Worm (Caenorhabditis elegans) whole organism, L4 larva: ENCODE results near the gene Y55B1AR.4.

Experiments used
- F26F4.8 ChIP-seq: fragments of 200-800 bp; sonication (Bioruptor generic); conservative IDR thresholded peaks from 2 replicates; pipeline ENCODE4 v1.3.6; 2022; ENCODE audit warnings: missing genetic modification characterization, missing compliant biosample characterization
- F37D6.2 ChIP-seq: sonication (generic microtip); optimal IDR thresholded peaks from 2 replicates; lab custom pipeline; 2016; ENCODE audit warnings: mild to moderate bottlenecking, missing genetic modification characterization, missing compliant biosample characterization
- F49E8.2 ChIP-seq: sonication (generic microtip); optimal IDR thresholded peaks from 2 replicates; lab custom pipeline; 2016; ENCODE audit warnings: missing compliant biosample characterization, mild to moderate bottlenecking, missing genetic modification characterization, borderline replicate concordance
- T26A8.4 ChIP-seq: fragments of 200-800 bp; sonication (Bioruptor generic); IDR thresholded peaks from 2 replicates; pipeline ENCODE4 v1.3.6; 2022; ENCODE audit warnings: missing genetic modification characterization, missing compliant biosample characterization
- Y105C5A.15 ChIP-seq: fragments of 200-800 bp; sonication (Bioruptor generic); IDR thresholded peaks from 2 replicates; pipeline ENCODE4 v1.3.6; 2022; ENCODE audit warnings: missing genetic modification characterization, missing compliant biosample characterization
- Y5F2A.4 ChIP-seq: fragments of 200-800 bp; sonication (Bioruptor generic); optimal IDR thresholded peaks from 2 replicates; lab custom pipeline; 2018; ENCODE audit warnings: mild to moderate bottlenecking, missing genetic modification characterization, missing compliant biosample characterization
- Y75B8A.6 ChIP-seq: fragments of 200-800 bp; sonication (Bioruptor generic); IDR thresholded peaks from 2 replicates; pipeline ENCODE4 v1.3.6; 2022; ENCODE audit warnings: missing genetic modification reagents, missing genetic modification characterization, missing compliant biosample characterization
- aha-1 ChIP-seq: fragments of 150-350 bp; peaks from one replicate; lab custom pipeline; 2014; ENCODE audit warnings: missing biosample characterization, missing genetic modification characterization
- ama-1 ChIP-seq: fragments of 150-350 bp; optimal IDR thresholded peaks from 2 replicates; lab custom pipeline; 2014; ENCODE audit warnings: inconsistent platforms, mixed read lengths
- ceh-44 ChIP-seq: fragments of 200-800 bp; sonication (Bioruptor generic); IDR thresholded peaks from 2 replicates; pipeline ENCODE4 v1.3.6; 2022; ENCODE audit warnings: missing genetic modification reagents, missing genetic modification characterization, missing compliant biosample characterization
- ceh-62 ChIP-seq: sonication (generic microtip); optimal IDR thresholded peaks from 2 replicates; lab custom pipeline; 2017; ENCODE audit warnings: missing biosample characterization, missing genetic modification characterization
- ces-1 ChIP-seq: fragments of 150-350 bp; sonication (generic microtip); optimal IDR thresholded peaks from 4 replicates; lab custom pipeline; 2014; ENCODE audit warnings: missing biosample characterization, missing genetic modification reagents, missing genetic modification characterization
- ctbp-1 ChIP-seq: fragments of 200-800 bp; sonication (Bioruptor generic); IDR thresholded peaks from 2 replicates; pipeline ENCODE4 v1.3.6; 2022; ENCODE audit warnings: missing genetic modification reagents, missing genetic modification characterization, missing compliant biosample characterization
- daf-12 ChIP-seq: fragments of 150-350 bp; optimal IDR thresholded peaks from 2 replicates; lab custom pipeline; 2014; ENCODE audit warnings: missing biosample characterization, missing genetic modification reagents, missing genetic modification characterization
- daf-16 ChIP-seq, 3 experiments: sonication (generic microtip); optimal IDR thresholded peaks; 2 replicates each; lab custom pipeline; 2016 to 2017; ENCODE audit warnings: missing genetic modification characterization in 3 of 3, missing genetic modification reagents in 3 of 3, mild to moderate bottlenecking in 2 of 3, missing compliant biosample characterization in 2 of 3, missing biosample characterization in 1 of 3, moderate library complexity in 1 of 3
- dmd-8 ChIP-seq: fragments of 200-800 bp; sonication (Bioruptor generic); IDR thresholded peaks from 2 replicates; pipeline ENCODE4 v1.3.6; 2022; ENCODE audit warnings: missing genetic modification characterization, missing compliant biosample characterization
- dpl-1 ChIP-seq: fragments of 150-350 bp; optimal IDR thresholded peaks from 2 replicates; lab custom pipeline; 2014; ENCODE audit warnings: missing biosample characterization, missing genetic modification reagents, missing genetic modification characterization
- duxl-1 ChIP-seq: sonication (generic microtip); optimal IDR thresholded peaks from 2 replicates; lab custom pipeline; 2016; ENCODE audit warnings: mild to moderate bottlenecking, missing genetic modification characterization, moderate library complexity, missing compliant biosample characterization; ENCODE audit not compliant: poor library complexity
- dve-1 ChIP-seq: sonication (generic microtip); optimal IDR thresholded peaks from 2 replicates; lab custom pipeline; 2017; ENCODE audit warnings: antibody characterized with exemption, mild to moderate bottlenecking, missing genetic modification characterization, missing compliant biosample characterization; ENCODE audit not compliant: insufficient read depth
- egl-27 ChIP-seq: sonication (generic microtip); optimal IDR thresholded peaks from 3 replicates; lab custom pipeline; 2017; ENCODE audit warnings: missing biosample characterization, missing genetic modification reagents, missing genetic modification characterization
- egl-43 ChIP-seq: fragments of 200-800 bp; sonication (Bioruptor generic); IDR thresholded peaks from 2 replicates; pipeline ENCODE4 v1.3.6; 2022; ENCODE audit warnings: missing genetic modification reagents, missing genetic modification characterization, missing compliant biosample characterization
- hif-1 ChIP-seq, 2 experiments: sonication (generic microtip); optimal IDR thresholded peaks; 2 replicates each; lab custom pipeline; 2016 to 2017; ENCODE audit warnings: missing compliant biosample characterization in 2 of 2, missing genetic modification characterization in 2 of 2, missing genetic modification reagents in 2 of 2, missing genotype in 2 of 2, mild to moderate bottlenecking in 1 of 2
- hlh-11 ChIP-seq: fragments of 200-800 bp; sonication (Bioruptor generic); optimal IDR thresholded peaks from 2 replicates; lab custom pipeline; 2018; ENCODE audit warnings: mild to moderate bottlenecking, missing genetic modification characterization, missing compliant biosample characterization
- hlh-30 ChIP-seq: sonication (generic microtip); optimal IDR thresholded peaks from 2 replicates; lab custom pipeline; 2017; ENCODE audit warnings: antibody characterized with exemption, mild to moderate bottlenecking, missing genetic modification characterization, missing compliant biosample characterization; ENCODE audit not compliant: insufficient read depth
- hmg-1.1 ChIP-seq: fragments of 200-800 bp; sonication (Bioruptor generic); IDR thresholded peaks from 2 replicates; pipeline ENCODE4 v1.3.6; 2022; ENCODE audit warnings: missing genetic modification reagents, missing genetic modification characterization, missing compliant biosample characterization
- lin-39 ChIP-seq: fragments of 150-350 bp; optimal IDR thresholded peaks from 2 replicates; lab custom pipeline; 2014; ENCODE audit warnings: missing biosample characterization, missing genetic modification reagents, missing genetic modification characterization
- madf-9 ChIP-seq: fragments of 200-800 bp; sonication (Bioruptor generic); conservative IDR thresholded peaks from 2 replicates; pipeline ENCODE4 v1.3.6; 2022; ENCODE audit warnings: missing genetic modification reagents, missing genetic modification characterization, missing compliant biosample characterization
- mdl-1 ChIP-seq, 2 experiments: fragments of 150-350 bp in 1 of 2; sonication (generic microtip) in 1 of 2; optimal IDR thresholded peaks; 2 replicates each; lab custom pipeline; 2014 to 2017; ENCODE audit warnings: missing biosample characterization in 2 of 2, missing genetic modification characterization in 2 of 2
- mes-2 ChIP-seq: sonication (generic microtip); optimal IDR thresholded peaks from 2 replicates; lab custom pipeline; 2016; ENCODE audit warnings: missing genotype, mild to moderate bottlenecking, missing genetic modification characterization, missing compliant biosample characterization; ENCODE audit not compliant: poor library complexity, severe bottlenecking
- nhr-11 ChIP-seq: fragments of 150-350 bp; optimal IDR thresholded peaks from 2 replicates; lab custom pipeline; 2014; ENCODE audit warnings: missing biosample characterization, missing genetic modification characterization
- nhr-237 ChIP-seq: sonication (generic microtip); optimal IDR thresholded peaks from 2 replicates; lab custom pipeline; 2017; ENCODE audit warnings: missing biosample characterization, missing genetic modification characterization
- nhr-28 ChIP-seq: fragments of 150-350 bp; optimal IDR thresholded peaks from 2 replicates; lab custom pipeline; 2014; ENCODE audit warnings: missing biosample characterization, missing genetic modification characterization
- nhr-48 ChIP-seq: sonication (generic microtip); optimal IDR thresholded peaks from 2 replicates; lab custom pipeline; 2016; ENCODE audit warnings: mild to moderate bottlenecking, missing genetic modification characterization, missing compliant biosample characterization
- pha-4 ChIP-seq, 2 experiments: fragments of 150-350 bp in 1 of 2; fragments of 200-800 bp in 1 of 2; sonication (Bioruptor generic) in 1 of 2; IDR thresholded peaks in 1 of 2; optimal IDR thresholded peaks in 1 of 2; 2 replicates each; pipeline versions ENCODE4 v1.3.6 to Lab custom; 2014 to 2022; ENCODE audit warnings: missing genetic modification characterization in 2 of 2, missing genetic modification reagents in 2 of 2, missing biosample characterization in 1 of 2, missing compliant biosample characterization in 1 of 2
- rbr-2 ChIP-seq: sonication (generic microtip); optimal IDR thresholded peaks from 2 replicates; lab custom pipeline; 2016; ENCODE audit warnings: missing genotype, missing genetic modification characterization, missing compliant biosample characterization
- sdz-12 ChIP-seq: fragments of 200-800 bp; sonication (Bioruptor generic); optimal IDR thresholded peaks from 2 replicates; lab custom pipeline; 2018; ENCODE audit warnings: mild to moderate bottlenecking, missing genetic modification characterization, missing compliant biosample characterization
- snpc-1.2 ChIP-seq: fragments of 200-800 bp; sonication (Bioruptor generic); IDR thresholded peaks from 2 replicates; pipeline ENCODE4 v1.3.6; 2022; ENCODE audit warnings: missing genetic modification reagents, missing genetic modification characterization, missing compliant biosample characterization
- snpc-4 ChIP-seq: fragments of 150-350 bp; optimal IDR thresholded peaks from 2 replicates; lab custom pipeline; 2014; ENCODE audit warnings: missing biosample characterization, missing genetic modification characterization
- tag-97 ChIP-seq: fragments of 200-800 bp; sonication (Bioruptor generic); IDR thresholded peaks from 2 replicates; pipeline ENCODE4 v1.3.6; 2022; ENCODE audit warnings: missing genetic modification characterization, missing compliant biosample characterization
- tra-1 ChIP-seq: fragments of 200-800 bp; sonication (Bioruptor generic); IDR thresholded peaks from 2 replicates; pipeline ENCODE4 v1.3.6; 2022; ENCODE audit warnings: missing genetic modification reagents, missing genetic modification characterization, missing compliant biosample characterization
- vab-7 ChIP-seq: fragments of 200-800 bp; sonication (Bioruptor generic); IDR thresholded peaks from 2 replicates; pipeline ENCODE4 v1.3.6; 2022; ENCODE audit warnings: missing genetic modification reagents, missing genetic modification characterization, missing compliant biosample characterization
- zag-1 ChIP-seq: fragments of 150-350 bp; optimal IDR thresholded peaks from 2 replicates; lab custom pipeline; 2014; ENCODE audit warnings: missing biosample characterization, missing genetic modification characterization
- zfp-3 ChIP-seq: fragments of 200-800 bp; sonication (Bioruptor generic); conservative IDR thresholded peaks from 2 replicates; pipeline ENCODE4 v1.3.6; 2022; ENCODE audit warnings: missing genetic modification reagents, missing genetic modification characterization, missing compliant biosample characterization
- zip-11 ChIP-seq: fragments of 200-800 bp; sonication (Bioruptor generic); IDR thresholded peaks from 2 replicates; pipeline ENCODE4 v1.3.6; 2022; ENCODE audit warnings: missing genetic modification characterization, missing compliant biosample characterization
- ztf-11 ChIP-seq: fragments of 150-350 bp; optimal IDR thresholded peaks from 2 replicates; lab custom pipeline; 2014; ENCODE audit warnings: missing biosample characterization, missing genetic modification characterization

Gene Y55B1AR.4

DNA sequence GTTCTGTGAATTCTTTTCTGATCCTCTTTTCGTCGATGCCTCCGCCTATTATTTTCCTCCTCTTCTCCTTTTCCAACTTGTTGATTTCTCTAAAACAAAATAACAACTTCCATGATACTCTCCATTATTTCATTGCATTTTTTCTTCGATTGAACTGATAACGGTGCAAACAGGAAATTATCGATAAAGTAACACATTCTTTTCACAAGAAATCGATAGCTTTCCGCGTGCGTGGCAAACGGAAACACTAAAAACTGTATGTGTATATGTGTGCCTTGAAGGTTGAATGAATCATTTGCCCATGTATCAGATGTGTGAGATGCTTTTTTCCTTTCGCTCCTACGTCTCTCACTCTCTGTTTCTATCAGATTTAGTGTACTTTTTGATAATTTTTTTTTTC is 46.3 kb upstream of the Y55B1AR.4 start (continued):
- TF ChIP-seq snpc-4 (tag; lab: Kevin White, UChicago), result no peak
- TF ChIP-seq F49E8.2 (tag; lab: Kevin White, UChicago), result no peak
- TF ChIP-seq rbr-2 (tag; lab: Kevin White, UChicago), result no peak
- TF ChIP-seq daf-12 (tag; lab: Kevin White, UChicago), result no peak
- no peak for TF ChIP-seq F26F4.8 (GFP tag; lab: Robert Waterston, UW)
- peak; percentile 58 for TF ChIP-seq hlh-11
- no peak for TF ChIP-seq egl-27 (tag; lab: Kevin White, UChicago)
- no peak for TF ChIP-seq duxl-1 (tag; lab: Kevin White, UChicago)
- no peak for TF ChIP-seq ama-1 (lab: Kevin White, UChicago)
- TF ChIP-seq sdz-12 (GFP tag; lab: Kevin White, UChicago), result no peak
- TF ChIP-seq dve-1, result peak; percentile 49
- TF ChIP-seq tag-97, result no peak
- no peak for TF ChIP-seq dpl-1 (GFP tag; lab: Kevin White, UChicago)
- TF ChIP-seq zag-1 (tag; lab: Kevin White, UChicago), result no peak
- TF ChIP-seq snpc-1.2, result no peak
- TF ChIP-seq vab-7 (GFP tag; lab: Robert Waterston, UW), result no peak
- TF ChIP-seq lin-39 (tag; lab: Kevin White, UChicago), result no peak
- no peak for TF ChIP-seq T26A8.4 (GFP tag; lab: Robert Waterston, UW)
- TF ChIP-seq ces-1, result no peak
- no peak for TF ChIP-seq ctbp-1 (GFP tag; lab: Robert Waterston, UW)
- no peak for TF ChIP-seq tra-1 (GFP tag; lab: Robert Waterston, UW)
- TF ChIP-seq Y75B8A.6, result no peak
- no peak for TF ChIP-seq ceh-44 (GFP tag; lab: Robert Waterston, UW)
- TF ChIP-seq ztf-11 (tag; lab: Kevin White, UChicago), result no peak

DNA sequence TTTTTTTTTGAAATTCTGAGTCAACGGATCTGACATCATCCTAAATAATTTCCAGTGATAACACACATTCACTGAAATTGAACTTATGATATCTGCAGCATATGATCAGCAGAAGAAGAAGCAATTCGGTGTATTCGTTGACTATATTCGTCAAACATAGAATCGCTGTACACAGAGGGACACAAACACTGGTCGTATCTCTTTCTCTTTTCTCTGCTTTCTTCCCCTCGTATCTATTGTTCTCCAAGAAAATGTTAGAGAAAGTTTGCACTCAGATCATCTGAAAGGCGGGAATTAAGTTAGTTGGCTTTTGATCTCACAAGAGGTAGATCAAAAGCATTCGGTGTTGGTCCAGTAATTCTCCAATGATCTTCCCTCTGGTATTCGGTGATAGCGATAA is 45.2 kb upstream of the Y55B1AR.4 start:
- peak; percentile 87 for TF ChIP-seq aha-1 (tag; lab: Kevin White, UChicago)
- TF ChIP-seq mdl-1 (tag; optimal IDR thresholded peaks at IDR 0.05; lab: Kevin White, UChicago), result peak in 1 of 2 experiments; percentile 2
- TF ChIP-seq madf-9 (GFP tag; lab: Robert Waterston, UW), result no peak
- no peak for TF ChIP-seq dmd-8 (GFP tag; lab: Robert Waterston, UW)
- TF ChIP-seq nhr-28 (tag; lab: Kevin White, UChicago), result peak; percentile 58
- no peak for TF ChIP-seq nhr-11 (tag; lab: Kevin White, UChicago)

DNA sequence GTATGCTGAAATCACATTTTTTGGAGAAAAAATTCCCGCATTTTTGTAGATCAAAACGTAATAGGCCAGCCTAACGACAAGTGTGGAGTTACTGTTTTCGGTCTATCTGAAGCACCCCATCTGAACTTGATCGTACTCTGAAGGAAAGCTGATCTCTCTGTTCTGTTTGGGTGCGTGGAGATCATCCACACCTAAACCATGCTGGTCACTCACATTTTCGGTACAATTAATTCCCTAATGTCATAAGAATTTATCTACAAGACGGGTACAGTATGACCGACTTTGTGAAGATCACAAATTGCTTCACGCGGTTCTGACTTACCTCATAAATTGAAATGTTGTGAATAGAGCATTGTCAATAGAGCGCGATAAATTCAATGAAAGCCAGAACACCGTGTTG is 44.6 kb upstream of the Y55B1AR.4 start:
- TF ChIP-seq egl-43 (no peak), nhr-28 (tag; lab: Kevin White, UChicago) (peak; percentile 52)

DNA sequence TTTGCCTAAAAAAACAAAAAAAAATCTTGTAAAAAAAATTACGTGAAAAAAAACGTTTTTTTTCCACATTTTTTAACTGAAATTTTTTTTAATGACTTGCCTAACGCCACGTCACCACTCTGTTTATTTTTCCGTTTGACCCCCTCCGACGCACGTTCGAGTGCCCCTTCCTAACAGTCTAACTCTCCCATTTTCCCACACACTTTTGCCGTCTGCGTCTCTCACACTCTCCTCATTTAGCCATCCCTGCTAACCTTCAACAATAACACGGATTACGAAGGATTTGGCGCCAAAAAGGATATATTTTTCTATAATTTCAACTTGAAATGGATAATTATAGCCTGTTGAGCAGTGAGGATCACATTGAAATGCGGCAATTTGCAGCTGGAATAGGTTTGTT is 41.9 kb upstream of the Y55B1AR.4 start:
- TF ChIP-seq hlh-30 (tag; lab: Kevin White, UChicago) (no peak), ceh-62 (no peak), ces-1 (no peak), hif-1 (tag; optimal IDR thresholded peaks at IDR 0.05; lab: Kevin White, UChicago) (peak in 1 of 2 experiments; percentile 35), duxl-1 (tag; lab: Kevin White, UChicago) (no peak), zip-11 (GFP tag; lab: Robert Waterston, UW) (no peak), hlh-11 (peak; percentile 2), F37D6.2 (tag; lab: Kevin White, UChicago) (no peak), nhr-237 (tag; lab: Kevin White, UChicago) (no peak), Y75B8A.6 (no peak), pha-4 (GFP tag; IDR thresholded peaks at IDR 0.05; lab: Robert Waterston, UW) (no peak), pha-4 (tag; optimal IDR thresholded peaks at IDR 0.05; lab: Kevin White, UChicago) (peak; percentile 42), dmd-8 (GFP tag; lab: Robert Waterston, UW) (no peak), daf-16 (GFP tag; optimal IDR thresholded peaks at IDR 0.05; lab: Kevin White, UChicago) (peak in 1 of 2 experiments; percentile 21), daf-16 (tag; optimal IDR thresholded peaks at IDR 0.05; lab: Kevin White, UChicago) (no peak), tra-1 (GFP tag; lab: Robert Waterston, UW) (no peak), zfp-3 (no peak), nhr-48 (tag; lab: Kevin White, UChicago) (no peak), Y105C5A.15 (no peak), rbr-2 (tag; lab: Kevin White, UChicago) (peak; percentile 8), mes-2 (tag; lab: Kevin White, UChicago) (no peak), hmg-1.1 (GFP tag; lab: Robert Waterston, UW) (0 out of 2 replicates have a peak, but pooled peaks have one; percentile 25), Y5F2A.4 (GFP tag; lab: Kevin White, UChicago) (no peak), dpl-1 (GFP tag; lab: Kevin White, UChicago) (no peak)
